Fruit fly (Drosophila melanogaster) whole organism, embryonic: ENCODE results near the gene Adck5.

Source experiments
- Bgb ChIP-seq: fragments of 200-800 bp; sonication (Bioruptor generic); IDR thresholded peaks from 2 replicates; pipeline ENCODE4 v1.3.6; 2022; ENCODE audit warnings: missing biosample characterization, missing genetic modification characterization; ENCODE audit not compliant: partially characterized antibody
- CG10209 ChIP-seq: fragments of 200-800 bp; sonication (Bioruptor generic); optimal IDR thresholded peaks from 3 replicates; lab custom pipeline; 2017; ENCODE audit warnings: missing biosample characterization, mild to moderate bottlenecking, missing genetic modification characterization, missing genetic modification reagents
- CG10267 ChIP-seq: fragments of 200-800 bp; sonication (Bioruptor generic); optimal IDR thresholded peaks from 2 replicates; lab custom pipeline; 2018; ENCODE audit warnings: missing biosample characterization, mild to moderate bottlenecking, missing genetic modification characterization, moderate library complexity
- CG11456 ChIP-seq: fragments of 200-800 bp; sonication (Bioruptor generic); IDR thresholded peaks from 3 replicates; pipeline ENCODE4 v1.3.6; 2022; ENCODE audit warnings: missing biosample characterization, missing genetic modification characterization
- CG11695 ChIP-seq: fragments of 200-800 bp; sonication (Bioruptor generic); IDR thresholded peaks from 3 replicates; pipeline ENCODE4 v1.3.6; 2022; ENCODE audit warnings: missing biosample characterization, missing genetic modification characterization
- CG11696 ChIP-seq: fragments of 200-800 bp; sonication (Bioruptor generic); IDR thresholded peaks from 2 replicates; pipeline ENCODE4 v1.3.6; 2022; ENCODE audit warnings: missing biosample characterization, missing genetic modification characterization
- CG12391 ChIP-seq: fragments of 200-800 bp; sonication (Bioruptor generic); optimal IDR thresholded peaks from 3 replicates; lab custom pipeline; 2018; ENCODE audit warnings: missing biosample characterization, mild to moderate bottlenecking, missing genetic modification characterization, moderate library complexity
- CG14667 ChIP-seq: fragments of 200-800 bp; sonication (Bioruptor generic); IDR thresholded peaks from 2 replicates; pipeline ENCODE4 v1.3.6; 2022; ENCODE audit warnings: missing biosample characterization, missing genetic modification characterization
- CG1602 ChIP-seq: fragments of 200-800 bp; sonication (Bioruptor generic); optimal IDR thresholded peaks from 3 replicates; lab custom pipeline; 2016; ENCODE audit warnings: missing biosample characterization, missing genetic modification characterization
- CG17328 ChIP-seq: fragments of 200-800 bp; sonication (Bioruptor generic); IDR thresholded peaks from 2 replicates; pipeline ENCODE4 v1.3.6; 2022; ENCODE audit warnings: missing biosample characterization, missing genetic modification characterization
- CG17359 ChIP-seq: fragments of 200-800 bp; sonication (Bioruptor generic); optimal IDR thresholded peaks from 3 replicates; lab custom pipeline; 2018; ENCODE audit warnings: missing biosample characterization, mild to moderate bottlenecking, missing genetic modification characterization, moderate library complexity
- CG30431 ChIP-seq: fragments of 200-800 bp; sonication (Bioruptor generic); optimal IDR thresholded peaks from 2 replicates; lab custom pipeline; 2017; ENCODE audit warnings: missing biosample characterization, missing genetic modification characterization
- CG32767 ChIP-seq: fragments of 200-800 bp; sonication (Bioruptor generic); IDR thresholded peaks from 2 replicates; pipeline ENCODE4 v1.3.6; 2022; ENCODE audit warnings: missing biosample characterization, missing genetic modification characterization
- CG34224 ChIP-seq: fragments of 200-800 bp; sonication (Bioruptor generic); IDR thresholded peaks from 3 replicates; pipeline ENCODE4 v1.3.6; 2022; ENCODE audit warnings: missing biosample characterization, missing genetic modification characterization; ENCODE audit not compliant: partially characterized antibody
- CG3847 ChIP-seq: fragments of 200-800 bp; sonication (Bioruptor generic); IDR thresholded peaks from 2 replicates; pipeline ENCODE4 v1.3.6; 2022; ENCODE audit warnings: missing biosample characterization, missing genetic modification characterization
- CG5180 ChIP-seq: fragments of 200-800 bp; sonication (Bioruptor generic); optimal IDR thresholded peaks from 3 replicates; lab custom pipeline; 2017; ENCODE audit warnings: missing biosample characterization, missing genetic modification characterization, mild to moderate bottlenecking, moderate library complexity, missing genetic modification reagents
- CG5953 ChIP-seq: fragments of 200-800 bp; sonication (Bioruptor generic); IDR thresholded peaks from 2 replicates; pipeline ENCODE4 v1.3.6; 2022; ENCODE audit warnings: missing biosample characterization, missing genetic modification characterization
- CG7556 ChIP-seq: fragments of 200-800 bp; sonication (Bioruptor generic); optimal IDR thresholded peaks from 2 replicates; lab custom pipeline; 2017; ENCODE audit warnings: missing biosample characterization, mild to moderate bottlenecking, missing genetic modification characterization
- CG8089 ChIP-seq: fragments of 200-800 bp; sonication (Bioruptor generic); optimal IDR thresholded peaks from 3 replicates; lab custom pipeline; 2016; ENCODE audit warnings: missing biosample characterization, missing genetic modification characterization
- CG8765 ChIP-seq: fragments of 200-800 bp; sonication (Bioruptor generic); IDR thresholded peaks from 2 replicates; pipeline ENCODE4 v1.3.6; 2022; ENCODE audit warnings: missing biosample characterization, missing genetic modification characterization
- CG9727 ChIP-seq: fragments of 200-800 bp; sonication (Bioruptor generic); optimal IDR thresholded peaks from 3 replicates; lab custom pipeline; 2017; ENCODE audit warnings: missing biosample characterization, mild to moderate bottlenecking, missing genetic modification characterization
- CHES-1-like ChIP-seq: fragments of 200-800 bp; sonication (Bioruptor generic); optimal IDR thresholded peaks from 2 replicates; lab custom pipeline; 2016; ENCODE audit warnings: missing biosample characterization, missing genetic modification characterization
- Dip2 ChIP-seq: fragments of 200-800 bp; sonication (Bioruptor generic); IDR thresholded peaks from 2 replicates; pipeline ENCODE4 v1.3.6; 2022; ENCODE audit warnings: missing biosample characterization, missing genetic modification characterization
- Dip3 ChIP-seq: fragments of 200-800 bp; sonication (Bioruptor generic); optimal IDR thresholded peaks from 3 replicates; lab custom pipeline; 2016; ENCODE audit warnings: missing biosample characterization, missing genetic modification characterization
- Doc3 ChIP-seq: fragments of 200-800 bp; sonication (Bioruptor generic); IDR thresholded peaks from 3 replicates; pipeline ENCODE4 v1.3.6; 2022; ENCODE audit warnings: missing biosample characterization, missing genetic modification characterization; ENCODE audit not compliant: partially characterized antibody
- H2.0 ChIP-seq: fragments of 200-800 bp; sonication (Bioruptor generic); IDR thresholded peaks from 2 replicates; pipeline ENCODE4 v1.3.6; 2022; ENCODE audit warnings: missing biosample characterization, missing genetic modification characterization
- Hmx ChIP-seq: fragments of 200-800 bp; sonication (Bioruptor generic); optimal IDR thresholded peaks from 2 replicates; lab custom pipeline; 2016; ENCODE audit warnings: missing biosample characterization, missing genetic modification characterization
- Hr3 ChIP-seq: fragments of 200-800 bp; sonication (Bioruptor generic); optimal IDR thresholded peaks from 3 replicates; lab custom pipeline; 2016; ENCODE audit warnings: missing biosample characterization, missing genetic modification characterization
- Jarid2 ChIP-seq: fragments of 200-800 bp; sonication (Bioruptor generic); optimal IDR thresholded peaks from 3 replicates; lab custom pipeline; 2017; ENCODE audit warnings: mild to moderate bottlenecking, missing biosample characterization, missing genetic modification reagents, missing genetic modification characterization
- MESR4 ChIP-seq: fragments of 200-800 bp; sonication (Bioruptor generic); optimal IDR thresholded peaks from 2 replicates; lab custom pipeline; 2018; ENCODE audit warnings: missing biosample characterization, mild to moderate bottlenecking, missing genetic modification characterization, moderate library complexity
- NFAT ChIP-seq: fragments of 200-800 bp; sonication (Bioruptor generic); IDR thresholded peaks from 2 replicates; pipeline ENCODE4 v1.3.6; 2022; ENCODE audit warnings: missing biosample characterization, missing genetic modification characterization
- Ptx1 ChIP-seq: fragments of 200-800 bp; sonication (Bioruptor generic); IDR thresholded peaks from 2 replicates; pipeline ENCODE4 v1.3.6; 2022; ENCODE audit warnings: missing biosample characterization, missing genetic modification characterization
- Ravus ChIP-seq: fragments of 200-800 bp; sonication (Bioruptor generic); IDR thresholded peaks from 2 replicates; pipeline ENCODE4 v1.3.6; 2022; ENCODE audit warnings: missing biosample characterization, missing genetic modification characterization
- Tbp ChIP-seq: fragments of >200 bp; optimal IDR thresholded peaks from 2 replicates; lab custom pipeline; 2018; ENCODE audit warnings: missing biosample characterization, missing genetic modification characterization
- Usf ChIP-seq: fragments of 200-800 bp; sonication (Bioruptor generic); optimal IDR thresholded peaks from 2 replicates; lab custom pipeline; 2017; ENCODE audit warnings: missing genotype, missing biosample characterization, missing genetic modification characterization
- al ChIP-seq: fragments of 200-800 bp; sonication (Bioruptor generic); IDR thresholded peaks from 2 replicates; pipeline ENCODE4 v1.3.6; 2022; ENCODE audit warnings: missing biosample characterization, missing genetic modification characterization
- ash1 ChIP-seq: fragments of 200-800 bp; sonication (Bioruptor generic); optimal IDR thresholded peaks from 2 replicates; lab custom pipeline; 2018; ENCODE audit warnings: missing biosample characterization, mild to moderate bottlenecking, missing genetic modification characterization
- cato ChIP-seq: fragments of 200-800 bp; sonication (Bioruptor generic); optimal IDR thresholded peaks from 2 replicates; lab custom pipeline; 2016; ENCODE audit warnings: missing biosample characterization, missing genetic modification characterization, borderline replicate concordance
- gsb-n ChIP-seq: fragments of 200-800 bp; sonication (Bioruptor generic); optimal IDR thresholded peaks from 3 replicates; lab custom pipeline; 2018; ENCODE audit warnings: missing biosample characterization, mild to moderate bottlenecking, missing genetic modification characterization
- hb ChIP-seq: fragments of 200-800 bp; sonication (Bioruptor generic); IDR thresholded peaks from 3 replicates; pipeline ENCODE4 v1.3.6; 2022; ENCODE audit warnings: missing biosample characterization, missing genetic modification characterization; ENCODE audit not compliant: partially characterized antibody
- insv ChIP-seq, 2 experiments: fragments of 200-800 bp; sonication (Bioruptor generic); optimal IDR thresholded peaks; 3 replicates each; lab custom pipeline; 2016 to 2018; ENCODE audit warnings: missing biosample characterization in 2 of 2, missing genetic modification characterization in 2 of 2
- kah ChIP-seq: fragments of 200-800 bp; sonication (Bioruptor generic); optimal IDR thresholded peaks from 2 replicates; lab custom pipeline; 2018; ENCODE audit warnings: missing biosample characterization, mild to moderate bottlenecking, missing genetic modification characterization
- odd ChIP-seq: fragments of 200-800 bp; sonication (Bioruptor generic); optimal IDR thresholded peaks from 2 replicates; lab custom pipeline; 2017; ENCODE audit warnings: missing biosample characterization, mild to moderate bottlenecking, missing genetic modification characterization
- phol ChIP-seq: fragments of 200-800 bp; sonication (Bioruptor generic); optimal IDR thresholded peaks from 3 replicates; lab custom pipeline; 2018; ENCODE audit warnings: missing biosample characterization, mild to moderate bottlenecking, missing genetic modification characterization, moderate library complexity
- run ChIP-seq: fragments of 200-800 bp; sonication (Bioruptor generic); optimal IDR thresholded peaks from 3 replicates; lab custom pipeline; 2018; ENCODE audit warnings: missing biosample characterization, mild to moderate bottlenecking, missing genetic modification characterization
- schlank ChIP-seq: fragments of 200-800 bp; sonication (Bioruptor generic); optimal IDR thresholded peaks from 2 replicates; lab custom pipeline; 2018; ENCODE audit warnings: missing biosample characterization, mild to moderate bottlenecking, missing genetic modification characterization
- sim ChIP-seq: fragments of 200-800 bp; sonication (Bioruptor generic); IDR thresholded peaks from 2 replicates; pipeline ENCODE4 v1.3.6; 2022; ENCODE audit warnings: missing biosample characterization, missing genetic modification characterization
- sna ChIP-seq: fragments of 200-800 bp; sonication (Bioruptor generic); IDR thresholded peaks from 2 replicates; pipeline ENCODE4 v1.3.6; 2022; ENCODE audit warnings: missing biosample characterization, missing genetic modification characterization; ENCODE audit not compliant: partially characterized antibody
- stc ChIP-seq: fragments of 200-800 bp; sonication (Bioruptor generic); IDR thresholded peaks from 2 replicates; pipeline ENCODE4 v1.3.6; 2022; ENCODE audit warnings: missing biosample characterization, missing genetic modification characterization
- tap ChIP-seq: fragments of 200-800 bp; optimal IDR thresholded peaks from 3 replicates; lab custom pipeline; 2019; ENCODE audit warnings: missing biosample characterization, mild to moderate bottlenecking, missing genetic modification characterization, moderate library complexity
- twi ChIP-seq: fragments of 200-800 bp; optimal IDR thresholded peaks from 2 replicates; lab custom pipeline; 2019; ENCODE audit warnings: missing biosample characterization, mild to moderate bottlenecking, missing genetic modification characterization, moderate library complexity
- yki ChIP-seq: fragments of >200 bp; optimal IDR thresholded peaks from 3 replicates; lab custom pipeline; 2018

The Adck5 gene

DNA sequence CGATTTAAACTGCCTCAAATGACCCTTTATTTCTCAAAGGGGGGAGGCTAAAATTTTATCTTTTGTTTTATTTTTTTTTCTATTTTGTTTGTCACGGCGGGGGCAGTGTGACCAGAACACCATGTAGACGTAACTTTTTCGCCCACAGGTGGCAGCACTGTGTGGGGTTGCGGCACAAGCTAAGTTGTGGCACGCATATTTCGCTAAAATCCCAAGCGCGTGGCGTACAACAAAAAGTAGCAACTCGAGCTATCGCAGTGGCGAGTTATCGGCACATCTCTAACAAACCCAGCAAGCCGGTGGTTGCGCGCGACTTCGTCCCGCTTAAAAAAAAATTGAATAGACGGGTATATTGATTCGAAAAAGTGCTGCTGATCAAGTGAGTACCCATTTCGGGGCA lies 46.5 kb upstream of the Adck5 start, which contains the start of the genes Ufd1 and NaPi-III (continued):
- no peak for TF ChIP-seq CG9727 (GFP tag; lab: Kevin White, UChicago)
- no peak for TF ChIP-seq CG5180 (GFP tag; lab: Kevin White, UChicago)
- no peak for TF ChIP-seq CG5953 (GFP tag; lab: Robert Waterston, UW)
- peak; percentile 86 for TF ChIP-seq Dip2
- TF ChIP-seq Jarid2 (GFP tag; lab: Kevin White, UChicago), result no peak
- peak; percentile 59 for TF ChIP-seq phol (tag; lab: Kevin White, UChicago)
- no peak for TF ChIP-seq schlank
- TF ChIP-seq CG11695 (GFP tag; lab: Robert Waterston, UW), result no peak
- TF ChIP-seq NFAT, result peak; percentile 72
- no peak for TF ChIP-seq tap (tag; lab: Kevin White, UChicago)
- TF ChIP-seq sim, result no peak
- TF ChIP-seq CG11696, result no peak
- 0 out of 2 replicates have a peak, but pooled peaks have one; percentile 5 for TF ChIP-seq H2.0 (GFP tag; lab: Robert Waterston, UW)
- no peak for TF ChIP-seq ash1 (GFP tag; lab: Kevin White, UChicago)
- TF ChIP-seq Hr3 (GFP tag; lab: Kevin White, UChicago), result no peak
- TF ChIP-seq CG10267 (tag; lab: Kevin White, UChicago), result peak; percentile 62
- TF ChIP-seq CG12391 (tag; lab: Kevin White, UChicago), result peak; percentile 57
- no peak for TF ChIP-seq Ptx1
- no peak for TF ChIP-seq CG8765
- TF ChIP-seq kah (GFP tag; lab: Kevin White, UChicago), result peak; percentile 94
- peak; percentile 81 for TF ChIP-seq CG3847 (GFP tag; lab: Robert Waterston, UW)
- peak in 1 of 2 experiments; percentile 72 for TF ChIP-seq insv (GFP tag; optimal IDR thresholded peaks at IDR 0.05; lab: Kevin White, UChicago)
- no peak for TF ChIP-seq Usf
- peak; percentile 72 for TF ChIP-seq CG34224 (GFP tag; lab: Robert Waterston, UW)
- no peak for TF ChIP-seq CG1602 (GFP tag; lab: Kevin White, UChicago)
- TF ChIP-seq cato (GFP tag; lab: Kevin White, UChicago), result no peak
- TF ChIP-seq CG17328, result no peak
- TF ChIP-seq CG7556 (GFP tag; lab: Kevin White, UChicago), result no peak
- TF ChIP-seq CG11456, result peak; percentile 75; the same call in 2 of the 3 replicates
- TF ChIP-seq Hmx, result no peak
- 0 out of 2 replicates have a peak, but pooled peaks have one; percentile 19 for TF ChIP-seq al
- TF ChIP-seq stc (GFP tag; lab: Robert Waterston, UW), result no peak
- no peak for TF ChIP-seq Dip3 (GFP tag; lab: Kevin White, UChicago)
- no peak for TF ChIP-seq Ravus
- no peak for TF ChIP-seq twi (tag; lab: Kevin White, UChicago)
- TF ChIP-seq CG30431 (GFP tag; lab: Kevin White, UChicago), result no peak
- peak; percentile 77; the same call in 2 of the 3 replicates for TF ChIP-seq hb (GFP tag; lab: Robert Waterston, UW)
- no peak for TF ChIP-seq CG14667 (GFP tag; lab: Robert Waterston, UW)
- no peak for TF ChIP-seq run (tag; lab: Kevin White, UChicago)
- TF ChIP-seq sna (GFP tag; lab: Robert Waterston, UW), result peak; percentile 73; the same call in 1 of the 2 replicates
- TF ChIP-seq CG17359, result peak; percentile 57
- TF ChIP-seq CG8089, result peak; percentile 50
- peak; percentile 87 for TF ChIP-seq MESR4 (GFP tag; lab: Kevin White, UChicago)
- no peak for TF ChIP-seq odd (GFP tag; lab: Kevin White, UChicago)
- no peak for TF ChIP-seq CG10209
- TF ChIP-seq CHES-1-like (GFP tag; lab: Kevin White, UChicago), result peak; percentile 87
- TF ChIP-seq Bgb (GFP tag; lab: Robert Waterston, UW), result peak; percentile 91
- no peak for TF ChIP-seq yki (lab: Kevin White, UChicago)
- TF ChIP-seq Doc3 (GFP tag; lab: Robert Waterston, UW), result peak; percentile 67
- TF ChIP-seq Tbp (GFP tag; lab: Kevin White, UChicago), result no peak
- peak; percentile 9 for TF ChIP-seq gsb-n (tag; lab: Kevin White, UChicago)
- peak; percentile 57; the same call in 1 of the 2 replicates for TF ChIP-seq CG32767 (GFP tag; lab: Robert Waterston, UW)
